Worm (Caenorhabditis elegans): ENCODE data around the gene acl-3.

ce11 chrIV:11650344-11650743, 1.5 kb downstream of the acl-3 start:
- TF ChIP-seq nhr-42 (GFP tag; IDR thresholded peaks at IDR 0.05), result no peak
- TF ChIP-seq unc-39 (tag; optimal IDR thresholded peaks at IDR 0.05), result no peak
- no peak for TF ChIP-seq egl-43 (GFP tag; IDR thresholded peaks at IDR 0.05)
- TF ChIP-seq dmd-8 (GFP tag; IDR thresholded peaks at IDR 0.05), result no peak
- no peak for TF ChIP-seq fkh-10 (GFP tag; optimal IDR thresholded peaks at IDR 0.05)
- TF ChIP-seq dve-1 (tag; optimal IDR thresholded peaks at IDR 0.05; ENCODE audit: insufficient read depth), result no peak
- TF ChIP-seq skn-1 (tag; optimal IDR thresholded peaks at IDR 0.05), result no peak
- no peak for TF ChIP-seq pqm-1 (tag; optimal IDR thresholded peaks at IDR 0.05)
- TF ChIP-seq lim-7 (GFP tag; IDR thresholded peaks at IDR 0.05), result no peak
- TF ChIP-seq ceh-32 (tag; optimal IDR thresholded peaks at IDR 0.05; ENCODE audit: poor library complexity), result no peak

Measured in whole organism, L4 larva.